Worm (Caenorhabditis elegans) whole organism, L4 larva: ENCODE measurements around the gene kars-1.

Source experiments
- D1046.2 ChIP-seq: fragments of 200-800 bp; sonication (Bioruptor generic); IDR thresholded peaks from 2 replicates; pipeline ENCODE4 v1.3.6; 2022; ENCODE audit warnings: missing genetic modification characterization, missing compliant biosample characterization
- F44E2.7 ChIP-seq: fragments of 200-800 bp; sonication (Bioruptor generic); IDR thresholded peaks from 2 replicates; pipeline ENCODE4 v2.1.2; 2022; ENCODE audit warnings: missing genetic modification characterization, missing compliant biosample characterization
- F49E8.2 ChIP-seq: sonication (generic microtip); optimal IDR thresholded peaks from 2 replicates; lab custom pipeline; 2016; ENCODE audit warnings: missing compliant biosample characterization, mild to moderate bottlenecking, missing genetic modification characterization, borderline replicate concordance
- T26A8.4 ChIP-seq: fragments of 200-800 bp; sonication (Bioruptor generic); IDR thresholded peaks from 2 replicates; pipeline ENCODE4 v1.3.6; 2022; ENCODE audit warnings: missing genetic modification characterization, missing compliant biosample characterization
- Y105C5A.15 ChIP-seq: fragments of 200-800 bp; sonication (Bioruptor generic); IDR thresholded peaks from 2 replicates; pipeline ENCODE4 v1.3.6; 2022; ENCODE audit warnings: missing genetic modification characterization, missing compliant biosample characterization
- Y48G9A.11 ChIP-seq: fragments of 200-800 bp; sonication (Bioruptor generic); IDR thresholded peaks from 2 replicates; pipeline ENCODE4 v1.3.6; 2022; ENCODE audit warnings: missing genetic modification reagents, missing genetic modification characterization, missing compliant biosample characterization
- aha-1 ChIP-seq: fragments of 150-350 bp; peaks from one replicate; lab custom pipeline; 2014; ENCODE audit warnings: missing biosample characterization, missing genetic modification characterization
- aly-2 ChIP-seq: sonication (generic microtip); optimal IDR thresholded peaks from 2 replicates; lab custom pipeline; 2018; ENCODE audit warnings: missing biosample characterization, missing genetic modification characterization
- ceh-32 ChIP-seq: sonication (generic microtip); optimal IDR thresholded peaks from 2 replicates; lab custom pipeline; 2016; ENCODE audit warnings: mild to moderate bottlenecking, missing genetic modification characterization, missing compliant biosample characterization; ENCODE audit not compliant: poor library complexity
- ceh-44 ChIP-seq: fragments of 200-800 bp; sonication (Bioruptor generic); IDR thresholded peaks from 2 replicates; pipeline ENCODE4 v1.3.6; 2022; ENCODE audit warnings: missing genetic modification reagents, missing genetic modification characterization, missing compliant biosample characterization
- ceh-82 ChIP-seq: sonication (generic microtip); optimal IDR thresholded peaks from 2 replicates; lab custom pipeline; 2017; ENCODE audit warnings: missing biosample characterization, missing genetic modification characterization
- cey-2 ChIP-seq: sonication (generic microtip); optimal IDR thresholded peaks from 3 replicates; lab custom pipeline; 2017; ENCODE audit warnings: missing genetic modification characterization, mild to moderate bottlenecking, missing compliant biosample characterization, antibody characterized with exemption, borderline replicate concordance; ENCODE audit not compliant: insufficient read depth
- daf-12 ChIP-seq: fragments of 150-350 bp; optimal IDR thresholded peaks from 2 replicates; lab custom pipeline; 2014; ENCODE audit warnings: missing biosample characterization, missing genetic modification reagents, missing genetic modification characterization
- daf-16 ChIP-seq, 3 experiments: sonication (generic microtip); optimal IDR thresholded peaks; 2 replicates each; lab custom pipeline; 2016 to 2017; ENCODE audit warnings: missing genetic modification characterization in 3 of 3, missing genetic modification reagents in 3 of 3, mild to moderate bottlenecking in 2 of 3, missing compliant biosample characterization in 2 of 3, missing biosample characterization in 1 of 3, moderate library complexity in 1 of 3
- daf-19 ChIP-seq: fragments of 200-800 bp; sonication (Bioruptor generic); conservative IDR thresholded peaks from 2 replicates; pipeline ENCODE4 v1.3.6; 2022; ENCODE audit warnings: missing genetic modification characterization, missing compliant biosample characterization
- dmd-6 ChIP-seq: fragments of 200-800 bp; sonication (Bioruptor generic); IDR thresholded peaks from 2 replicates; pipeline ENCODE4 v1.3.6; 2022; ENCODE audit warnings: missing genetic modification reagents, missing genetic modification characterization, missing compliant biosample characterization
- dmd-9 ChIP-seq: fragments of 200-800 bp; sonication (Bioruptor generic); IDR thresholded peaks from 2 replicates; pipeline ENCODE4 v1.3.6; 2022; ENCODE audit warnings: missing genetic modification reagents, missing genetic modification characterization, missing compliant biosample characterization
- dpl-1 ChIP-seq: fragments of 150-350 bp; optimal IDR thresholded peaks from 2 replicates; lab custom pipeline; 2014; ENCODE audit warnings: missing biosample characterization, missing genetic modification reagents, missing genetic modification characterization
- egl-27 ChIP-seq: sonication (generic microtip); optimal IDR thresholded peaks from 3 replicates; lab custom pipeline; 2017; ENCODE audit warnings: missing biosample characterization, missing genetic modification reagents, missing genetic modification characterization
- fkh-10 ChIP-seq: fragments of 150-350 bp; optimal IDR thresholded peaks from 2 replicates; lab custom pipeline; 2014; ENCODE audit warnings: missing biosample characterization, missing genetic modification reagents, missing genetic modification characterization
- gei-8 ChIP-seq: fragments of 200-800 bp; sonication (Bioruptor generic); optimal IDR thresholded peaks from 2 replicates; lab custom pipeline; 2018; ENCODE audit warnings: mild to moderate bottlenecking, missing genetic modification characterization, missing compliant biosample characterization
- lin-13 ChIP-seq: fragments of 150-350 bp; optimal IDR thresholded peaks from 2 replicates; lab custom pipeline; 2014; ENCODE audit warnings: missing biosample characterization, missing genetic modification reagents, missing genetic modification characterization
- lin-15B ChIP-seq: fragments of 150-350 bp; sonication (generic microtip); optimal IDR thresholded peaks from 3 replicates; lab custom pipeline; 2014; ENCODE audit warnings: missing biosample characterization, missing genetic modification characterization
- lin-38 ChIP-seq: fragments of 200-800 bp; sonication (Bioruptor generic); IDR thresholded peaks from 2 replicates; pipeline ENCODE4 v1.3.6; 2022; ENCODE audit warnings: missing genetic modification reagents, missing genetic modification characterization, missing compliant biosample characterization
- lin-39 ChIP-seq: fragments of 150-350 bp; optimal IDR thresholded peaks from 2 replicates; lab custom pipeline; 2014; ENCODE audit warnings: missing biosample characterization, missing genetic modification reagents, missing genetic modification characterization
- lir-3 ChIP-seq: sonication (generic microtip); optimal IDR thresholded peaks from 2 replicates; lab custom pipeline; 2016; ENCODE audit warnings: mild to moderate bottlenecking, missing genetic modification characterization, missing compliant biosample characterization
- mxl-3 ChIP-seq: fragments of 200-800 bp; sonication (Bioruptor generic); optimal IDR thresholded peaks from 2 replicates; lab custom pipeline; 2018; ENCODE audit warnings: mild to moderate bottlenecking, missing genetic modification characterization, missing compliant biosample characterization
- nhr-11 ChIP-seq: fragments of 150-350 bp; optimal IDR thresholded peaks from 2 replicates; lab custom pipeline; 2014; ENCODE audit warnings: missing biosample characterization, missing genetic modification characterization
- nhr-111 ChIP-seq: fragments of 200-800 bp; sonication (Bioruptor generic); optimal IDR thresholded peaks from 2 replicates; lab custom pipeline; 2018; ENCODE audit warnings: mild to moderate bottlenecking, missing genetic modification characterization, missing compliant biosample characterization
- nhr-42 ChIP-seq: fragments of 200-800 bp; sonication (Bioruptor generic); IDR thresholded peaks from 2 replicates; pipeline ENCODE4 v1.3.6; 2022; ENCODE audit warnings: missing genetic modification characterization, missing compliant biosample characterization
- nhr-6 ChIP-seq: fragments of 150-350 bp; optimal IDR thresholded peaks from 2 replicates; lab custom pipeline; 2014; ENCODE audit warnings: missing biosample characterization, missing genetic modification characterization
- php-3 ChIP-seq: fragments of 200-800 bp; sonication (Bioruptor generic); IDR thresholded peaks from 2 replicates; pipeline ENCODE4 v1.3.6; 2022; ENCODE audit warnings: missing genetic modification reagents, missing genetic modification characterization, missing compliant biosample characterization
- skn-1 ChIP-seq: fragments of 150-350 bp; optimal IDR thresholded peaks from 2 replicates; lab custom pipeline; 2014; ENCODE audit warnings: missing biosample characterization, missing genetic modification characterization
- snpc-1.2 ChIP-seq: fragments of 200-800 bp; sonication (Bioruptor generic); IDR thresholded peaks from 2 replicates; pipeline ENCODE4 v1.3.6; 2022; ENCODE audit warnings: missing genetic modification reagents, missing genetic modification characterization, missing compliant biosample characterization
- spr-1 ChIP-seq: sonication (generic microtip); optimal IDR thresholded peaks from 2 replicates; lab custom pipeline; 2016; ENCODE audit warnings: mild to moderate bottlenecking, missing genetic modification characterization, missing compliant biosample characterization
- spr-3 ChIP-seq: fragments of 200-800 bp; sonication (Bioruptor generic); optimal IDR thresholded peaks from 2 replicates; lab custom pipeline; 2018; ENCODE audit warnings: mild to moderate bottlenecking, missing genetic modification characterization, missing compliant biosample characterization
- unc-130 ChIP-seq: sonication (generic microtip); optimal IDR thresholded peaks from 2 replicates; lab custom pipeline; 2016; ENCODE audit warnings: missing genetic modification reagents, missing genetic modification characterization, missing compliant biosample characterization
- vab-7 ChIP-seq: fragments of 200-800 bp; sonication (Bioruptor generic); IDR thresholded peaks from 2 replicates; pipeline ENCODE4 v1.3.6; 2022; ENCODE audit warnings: missing genetic modification reagents, missing genetic modification characterization, missing compliant biosample characterization
- zfp-2 ChIP-seq: sonication (generic microtip); optimal IDR thresholded peaks from 2 replicates; lab custom pipeline; 2016; ENCODE audit warnings: mild to moderate bottlenecking, missing genetic modification characterization, missing compliant biosample characterization
- ztf-11 ChIP-seq: fragments of 150-350 bp; optimal IDR thresholded peaks from 2 replicates; lab custom pipeline; 2014; ENCODE audit warnings: missing biosample characterization, missing genetic modification characterization

Gene kars-1

DNA sequence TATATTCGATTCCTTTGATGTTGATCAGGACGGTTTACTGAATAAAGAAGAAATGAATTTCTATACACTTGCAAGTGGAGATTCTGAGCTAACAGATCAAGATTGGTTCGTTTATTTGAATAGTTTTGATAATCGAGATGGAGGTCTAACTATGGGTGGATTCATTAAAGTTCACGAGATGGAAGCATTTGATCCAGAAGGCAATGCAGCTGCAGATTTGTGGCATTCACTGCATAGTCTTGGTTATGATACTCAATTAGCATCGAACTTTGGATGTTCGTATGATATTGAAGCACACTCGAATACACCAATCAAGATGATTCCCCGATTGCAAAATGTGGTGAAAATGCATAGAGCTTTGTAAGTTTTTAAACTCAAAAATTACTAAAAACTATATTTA, 23.8 kb upstream of the kars-1 start:
- TF ChIP-seq unc-130 (GFP tag; lab: Kevin White, UChicago) (no peak), spr-1 (no peak), lin-13 (GFP tag; lab: Kevin White, UChicago) (no peak), lin-38 (GFP tag; lab: Robert Waterston, UW) (no peak), dmd-9 (no peak), F49E8.2 (tag; lab: Kevin White, UChicago) (no peak), dpl-1 (GFP tag; lab: Kevin White, UChicago) (no peak), php-3 (no peak), daf-16 (GFP tag; optimal IDR thresholded peaks at IDR 0.05; lab: Kevin White, UChicago) (no peak), daf-16 (tag; optimal IDR thresholded peaks at IDR 0.05; lab: Kevin White, UChicago) (no peak), spr-3 (GFP tag; lab: Kevin White, UChicago) (no peak), lin-39 (no peak), mxl-3 (GFP tag; lab: Kevin White, UChicago) (no peak), ceh-82 (tag; lab: Kevin White, UChicago) (no peak), vab-7 (GFP tag; lab: Robert Waterston, UW) (no peak), nhr-42 (GFP tag; lab: Robert Waterston, UW) (no peak), nhr-111 (GFP tag; lab: Kevin White, UChicago) (no peak), lin-15B (no peak), daf-19 (GFP tag; lab: Robert Waterston, UW) (no peak), nhr-11 (tag; lab: Kevin White, UChicago) (no peak)

DNA sequence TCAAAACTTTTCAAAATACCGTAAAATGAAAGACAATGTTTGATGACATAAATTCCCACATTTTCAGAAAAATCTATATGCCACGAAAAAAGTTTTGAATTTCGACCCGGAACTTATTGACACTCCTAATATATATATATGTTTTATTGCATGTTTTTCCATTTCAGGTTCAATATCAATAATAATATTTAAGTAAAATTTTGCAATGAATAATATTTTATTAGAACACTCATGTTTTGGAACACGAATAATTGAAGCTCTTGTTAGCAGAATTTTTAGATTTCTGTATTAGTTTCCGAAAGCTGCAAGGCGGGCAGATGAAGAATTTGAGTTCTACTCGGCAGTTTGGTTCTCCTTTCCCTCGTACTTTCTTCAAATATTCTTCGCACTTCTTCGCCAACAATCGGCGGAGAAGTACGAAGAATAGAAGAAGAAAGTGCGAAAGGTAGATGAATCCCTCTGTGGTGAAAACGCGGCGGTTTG, 21.2 kb upstream of the kars-1 start, which contains the start of gene T02G5.3:
Gene T02G5.3, plus strand, starts transcription at position 51 of the 483 bp plus-strand sequence.
- TF ChIP-seq ceh-82 (tag; lab: Kevin White, UChicago): no peak
- no peak for TF ChIP-seq spr-1
- no peak for TF ChIP-seq Y105C5A.15 (GFP tag; lab: Robert Waterston, UW)
- no peak for TF ChIP-seq F44E2.7
- TF ChIP-seq zfp-2 (tag; lab: Kevin White, UChicago): no peak
- no peak for TF ChIP-seq daf-12 (tag; lab: Kevin White, UChicago)
- TF ChIP-seq gei-8 (GFP tag; lab: Kevin White, UChicago): no peak
- TF ChIP-seq dmd-6: no peak
- TF ChIP-seq skn-1 (tag; lab: Kevin White, UChicago): no peak
- TF ChIP-seq ceh-44 (GFP tag; lab: Robert Waterston, UW): no peak
- no peak for TF ChIP-seq D1046.2 (GFP tag; lab: Robert Waterston, UW)
- TF ChIP-seq aly-2 (tag; lab: Kevin White, UChicago): no peak

DNA sequence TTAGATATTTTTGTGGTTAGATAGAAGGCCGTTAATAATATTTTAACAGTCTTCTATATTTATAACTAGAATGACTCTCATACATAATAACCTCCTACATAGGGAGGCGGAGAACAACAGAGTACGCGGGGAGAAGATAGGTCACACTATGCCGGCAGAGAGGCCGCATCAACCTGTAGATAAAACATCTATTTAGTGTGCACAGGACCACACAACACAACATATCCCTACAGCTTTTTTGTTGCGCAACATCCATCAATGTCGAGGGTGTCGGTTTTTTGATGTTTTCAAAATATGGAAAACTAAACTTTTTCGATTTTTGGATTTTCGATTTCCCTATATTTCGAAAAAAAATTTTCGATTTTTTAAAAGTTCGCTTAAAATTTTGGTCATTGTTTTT, 18.6 kb upstream of the kars-1 start:
- TF ChIP-seq daf-19 (GFP tag; lab: Robert Waterston, UW) (no peak), fkh-10 (GFP tag; lab: Kevin White, UChicago) (no peak), T26A8.4 (GFP tag; lab: Robert Waterston, UW) (no peak), Y48G9A.11 (GFP tag; lab: Robert Waterston, UW) (no peak), ztf-11 (tag; lab: Kevin White, UChicago) (no peak), lir-3 (tag; lab: Kevin White, UChicago) (no peak), F49E8.2 (tag; lab: Kevin White, UChicago) (no peak), aha-1 (tag; lab: Kevin White, UChicago) (no peak), ceh-32 (tag; lab: Kevin White, UChicago) (no peak), egl-27 (tag; lab: Kevin White, UChicago) (no peak), dmd-9 (no peak), nhr-6 (no peak), snpc-1.2 (GFP tag; lab: Robert Waterston, UW) (no peak), cey-2 (tag; lab: Kevin White, UChicago) (no peak), dmd-6 (no peak)
